ENCODE assay signal across 5 fruit fly cellular contexts in the genomic region with DNA sequence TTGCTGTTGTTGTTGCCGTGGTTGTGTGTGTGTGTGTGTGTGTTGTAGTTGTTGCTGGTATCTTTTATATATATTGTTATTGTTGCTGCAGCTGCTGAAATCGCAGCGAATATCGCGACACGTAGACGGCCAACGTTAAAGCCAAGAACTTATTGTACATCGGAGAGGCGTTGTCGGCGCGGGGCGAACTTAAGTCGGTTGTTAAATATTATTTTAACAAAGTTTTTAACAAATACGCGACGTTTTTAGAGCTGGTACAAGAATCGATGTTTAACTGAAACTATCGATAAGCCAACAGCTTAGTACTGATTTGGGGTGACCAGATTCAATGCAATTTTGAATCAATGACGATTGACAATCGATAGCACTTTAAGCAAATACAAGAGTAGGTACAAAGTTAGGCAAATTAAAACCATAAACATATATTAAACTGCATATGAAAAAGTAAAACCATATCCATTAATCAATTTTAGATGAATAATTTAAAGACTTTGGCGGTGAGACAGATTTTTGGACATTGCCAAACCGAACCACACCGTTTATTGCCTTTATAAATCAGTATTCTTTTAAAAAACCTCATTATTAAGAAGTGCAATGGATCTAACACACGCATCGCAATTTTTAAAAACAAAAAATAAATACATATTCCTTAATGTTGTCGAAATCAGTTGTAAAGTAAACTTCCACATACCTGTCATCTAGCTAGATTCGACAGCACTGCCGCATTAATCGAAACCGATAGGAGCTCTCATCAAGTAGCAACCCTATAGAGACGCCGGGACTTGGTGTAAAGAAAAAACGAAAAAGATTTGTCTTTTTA.
TF ChIP-seq lines count a peak whose summit lies in the region.

TSS of gene Mrtf (minus strand) at position 268 of the 820 bp plus-strand sequence.
TSS of gene Non2 (plus strand) at position 731 of the 820 bp plus-strand sequence.

TF ChIP-seq in whole organism, adult, 20 proteins besides CTCF, POLR2A, EP300 and RAD21 (continued from another document):
- TF ChIP-seq ovo (GFP tag; optimal IDR thresholded peaks at IDR 0.05; lab: Kevin White, UChicago) (peak; percentile 42), CG7045 (GFP tag; optimal IDR thresholded peaks at IDR 0.05; lab: Kevin White, UChicago) (peak; percentile 2), tj (GFP tag; optimal IDR thresholded peaks at IDR 0.05; lab: Kevin White, UChicago) (peak; percentile 4), CG14711 (tag; optimal IDR thresholded peaks at IDR 0.05; lab: Kevin White, UChicago) (peak; percentile 96)

TF ChIP-seq in whole organism, embryonic, 481 proteins besides CTCF, POLR2A, EP300 and RAD21 (continued from another document and continues in another):
- TF ChIP-seq hkb (optimal IDR thresholded peaks at IDR 0.05; lab: Kevin White, UChicago) (no peak), hkb (GFP tag; IDR thresholded peaks at IDR 0.05; lab: Robert Waterston, UW) (0 out of 2 replicates have a peak, but pooled peaks have one; percentile 34), Neu2 (GFP tag; optimal IDR thresholded peaks at IDR 0.05; lab: Kevin White, UChicago; ENCODE audit: borderline replicate concordance) (peak; percentile 68), da (GFP tag; optimal IDR thresholded peaks at IDR 0.05; lab: Kevin White, UChicago) (peak; percentile 32), Jarid2 (GFP tag; optimal IDR thresholded peaks at IDR 0.05; lab: Kevin White, UChicago) (no peak), vfl (GFP tag; optimal IDR thresholded peaks at IDR 0.05; lab: Kevin White, UChicago) (peak; percentile 63), CG12299 (tag; optimal IDR thresholded peaks at IDR 0.05; lab: Kevin White, UChicago) (no peak), NFAT (GFP tag; IDR thresholded peaks at IDR 0.05; lab: Robert Waterston, UW) (peak; percentile 63), al (GFP tag; IDR thresholded peaks at IDR 0.05; lab: Robert Waterston, UW) (no peak), CG3995 (GFP tag; optimal IDR thresholded peaks at IDR 0.05; lab: Kevin White, UChicago) (peak; percentile 4), CG6254 (GFP tag; optimal IDR thresholded peaks at IDR 0.05; lab: Kevin White, UChicago) (no peak), btn (GFP tag; optimal IDR thresholded peaks at IDR 0.05; lab: Kevin White, UChicago) (no peak), crp (GFP tag; optimal IDR thresholded peaks at IDR 0.05; lab: Kevin White, UChicago) (peak in 1 of 2 experiments; percentile 29), cg (GFP tag; optimal IDR thresholded peaks at IDR 0.05; lab: Kevin White, UChicago) (peak; percentile 91), CG2129 (GFP tag; IDR thresholded peaks at IDR 0.05; lab: Robert Waterston, UW; ENCODE audit: partially characterized antibody) (peak; percentile 36; the same call in 1 of the 2 replicates), wdn (GFP tag; IDR thresholded peaks at IDR 0.05; lab: Robert Waterston, UW) (peak; percentile 62; the same call in 1 of the 2 replicates), CG16813 (GFP tag; IDR thresholded peaks at IDR 0.05; lab: Robert Waterston, UW; ENCODE audit: partially characterized antibody) (peak; percentile 81), nerfin-2 (GFP tag; IDR thresholded peaks at IDR 0.05; lab: Robert Waterston, UW; ENCODE audit: partially characterized antibody) (peak; percentile 69), nau (GFP tag; optimal IDR thresholded peaks at IDR 0.05; lab: Kevin White, UChicago) (no peak), nom (GFP tag; optimal IDR thresholded peaks at IDR 0.05; lab: Kevin White, UChicago) (no peak), CG34376 (GFP tag; optimal IDR thresholded peaks at IDR 0.05; lab: Kevin White, UChicago) (peak; percentile 4), Hand (GFP tag; optimal IDR thresholded peaks at IDR 0.05; lab: Kevin White, UChicago) (no peak), D (optimal IDR thresholded peaks at IDR 0.05; lab: Kevin White, UChicago) (no peak), D (GFP tag; optimal IDR thresholded peaks at IDR 0.05; lab: Kevin White, UChicago) (peak; percentile 26), Xrp1 (GFP tag; IDR thresholded peaks at IDR 0.05; lab: Robert Waterston, UW) (peak; percentile 37; the same call in 1 of the 2 replicates), sisA (GFP tag; IDR thresholded peaks at IDR 0.05; lab: Robert Waterston, UW) (peak; percentile 57), en (GFP tag; optimal IDR thresholded peaks at IDR 0.05; lab: Kevin White, UChicago) (no peak), nerfin-1 (tag; optimal IDR thresholded peaks at IDR 0.05; lab: Kevin White, UChicago) (peak; percentile 32)

TF ChIP-seq in whole organism, prepupa, 60 proteins besides CTCF, POLR2A, EP300 and RAD21 (continued from another document and continues in another):
- TF ChIP-seq salr (GFP tag; optimal IDR thresholded peaks at IDR 0.05; lab: Kevin White, UChicago): peak in 1 of 2 experiments; percentile 57
- peak; percentile 65 for TF ChIP-seq Met (GFP tag; optimal IDR thresholded peaks at IDR 0.05; lab: Kevin White, UChicago)
- TF ChIP-seq dsx (GFP tag; optimal IDR thresholded peaks at IDR 0.05; lab: Kevin White, UChicago; ENCODE audit: poor library complexity, severe bottlenecking): no peak
- no peak for TF ChIP-seq fd85E (GFP tag; optimal IDR thresholded peaks at IDR 0.05; lab: Kevin White, UChicago)
- peak; percentile 20 for TF ChIP-seq CG4318 (GFP tag; optimal IDR thresholded peaks at IDR 0.05; lab: Kevin White, UChicago)
- TF ChIP-seq spab (GFP tag; optimal IDR thresholded peaks at IDR 0.05; lab: Kevin White, UChicago): no peak
- peak; percentile 19 for TF ChIP-seq fd59A (GFP tag; optimal IDR thresholded peaks at IDR 0.05; lab: Kevin White, UChicago)
- peak; percentile 56 for TF ChIP-seq eg (GFP tag; IDR thresholded peaks at IDR 0.05; lab: Robert Waterston, UW)
- TF ChIP-seq Smox (GFP tag; optimal IDR thresholded peaks at IDR 0.05; lab: Kevin White, UChicago): peak; percentile 67
- peak; percentile 66 for TF ChIP-seq acj6 (GFP tag; optimal IDR thresholded peaks at IDR 0.05; lab: Kevin White, UChicago)
- peak; percentile 48 for TF ChIP-seq achi (GFP tag; optimal IDR thresholded peaks at IDR 0.05; lab: Kevin White, UChicago)
- peak; percentile 66 for TF ChIP-seq CG3032 (tag; optimal IDR thresholded peaks at IDR 0.05; lab: Kevin White, UChicago)
- TF ChIP-seq CG8119 (GFP tag; IDR thresholded peaks at IDR 0.05; lab: Robert Waterston, UW): 0 out of 3 replicates have a peak, but pooled peaks have one; percentile 33
- no peak for TF ChIP-seq Lpt (GFP tag; optimal IDR thresholded peaks at IDR 0.05; lab: Kevin White, UChicago)
- peak; percentile 28 for TF ChIP-seq Ets96B (tag; optimal IDR thresholded peaks at IDR 0.05; lab: Kevin White, UChicago)
- TF ChIP-seq ss (GFP tag; optimal IDR thresholded peaks at IDR 0.05; lab: Kevin White, UChicago): peak in 1 of 2 experiments; percentile 34
- peak; percentile 57; the same call in 1 of the 3 replicates for TF ChIP-seq CG6163 (GFP tag; IDR thresholded peaks at IDR 0.05; lab: Robert Waterston, UW)
- TF ChIP-seq CG32006 (GFP tag; optimal IDR thresholded peaks at IDR 0.05; lab: Kevin White, UChicago): peak; percentile 63
- peak; percentile 71 for TF ChIP-seq CG31627 (GFP tag; optimal IDR thresholded peaks at IDR 0.05; lab: Kevin White, UChicago)
- peak; percentile 53 for TF ChIP-seq CG6792 (GFP tag; optimal IDR thresholded peaks at IDR 0.05; lab: Kevin White, UChicago)
- peak; percentile 36 for TF ChIP-seq Sox102F (GFP tag; optimal IDR thresholded peaks at IDR 0.05; lab: Kevin White, UChicago)
- TF ChIP-seq Eip78C (GFP tag; lab: Kevin White, UChicago): peak; percentile 66
- TF ChIP-seq Hr39 (GFP tag; optimal IDR thresholded peaks at IDR 0.05; lab: Kevin White, UChicago): peak; percentile 62
- peak; percentile 73 for TF ChIP-seq Hr4 (GFP tag; optimal IDR thresholded peaks at IDR 0.05; lab: Kevin White, UChicago)
- TF ChIP-seq esn (GFP tag; optimal IDR thresholded peaks at IDR 0.05; lab: Kevin White, UChicago): peak; percentile 75
- 0 out of 2 replicates have a peak, but pooled peaks have one; percentile 28 for TF ChIP-seq Gug (GFP tag; IDR thresholded peaks at IDR 0.05; lab: Robert Waterston, UW)
- TF ChIP-seq OdsH (GFP tag; optimal IDR thresholded peaks at IDR 0.05; lab: Kevin White, UChicago): peak; percentile 67
- TF ChIP-seq CG10669 (GFP tag; optimal IDR thresholded peaks at IDR 0.05; lab: Kevin White, UChicago): peak; percentile 20
- TF ChIP-seq CG8319 (GFP tag; optimal IDR thresholded peaks at IDR 0.05; lab: Kevin White, UChicago): peak; percentile 20

TF ChIP-seq in whole organism, pupa, 21 proteins besides CTCF, POLR2A, EP300 and RAD21 (continued from another document):
- peak; percentile 45 for TF ChIP-seq CG14655 (GFP tag; optimal IDR thresholded peaks at IDR 0.05; lab: Kevin White, UChicago)
- peak; percentile 44 for TF ChIP-seq Ets98B (GFP tag; IDR thresholded peaks at IDR 0.05; lab: Robert Waterston, UW)
- TF ChIP-seq CG12605 (GFP tag; IDR thresholded peaks at IDR 0.05; lab: Robert Waterston, UW): 0 out of 2 replicates have a peak, but pooled peaks have one; percentile 13

TF ChIP-seq in whole organism, wandering third instar larva, 38 proteins besides CTCF, POLR2A, EP300 and RAD21 (continued from another document):
- peak; percentile 79 for TF ChIP-seq woc (GFP tag; optimal IDR thresholded peaks at IDR 0.05; lab: Kevin White, UChicago)
- no peak for TF ChIP-seq Vsx2 (GFP tag; optimal IDR thresholded peaks at IDR 0.05; lab: Kevin White, UChicago; ENCODE audit: partially characterized antibody)
- TF ChIP-seq OdsH (GFP tag; optimal IDR thresholded peaks at IDR 0.05; lab: Kevin White, UChicago): peak; percentile 47
- no peak for TF ChIP-seq Dfd (GFP tag; optimal IDR thresholded peaks at IDR 0.05; lab: Kevin White, UChicago)
- peak; percentile 65 for TF ChIP-seq ey (GFP tag; optimal IDR thresholded peaks at IDR 0.05; lab: Kevin White, UChicago)
- TF ChIP-seq h (GFP tag; optimal IDR thresholded peaks at IDR 0.05; lab: Kevin White, UChicago): peak; percentile 53
- peak; percentile 12 for TF ChIP-seq Mio (GFP tag; optimal IDR thresholded peaks at IDR 0.05; lab: Kevin White, UChicago)
- TF ChIP-seq CG9705 (GFP tag; optimal IDR thresholded peaks at IDR 0.05; lab: Kevin White, UChicago): peak; percentile 58
- TF ChIP-seq tai (GFP tag; optimal IDR thresholded peaks at IDR 0.05; lab: Kevin White, UChicago): no peak
- TF ChIP-seq Rel (GFP tag; optimal IDR thresholded peaks at IDR 0.05; lab: Kevin White, UChicago): no peak
- TF ChIP-seq Rel (tag; optimal IDR thresholded peaks at IDR 0.05; lab: Kevin White, UChicago): peak; percentile 2
- TF ChIP-seq dsf (GFP tag; optimal IDR thresholded peaks at IDR 0.05; lab: Kevin White, UChicago; ENCODE audit: borderline replicate concordance): peak; percentile 36
- no peak for TF ChIP-seq CG32264 (GFP tag; optimal IDR thresholded peaks at IDR 0.05; lab: Kevin White, UChicago)
- no peak for TF ChIP-seq dl (GFP tag; optimal IDR thresholded peaks at IDR 0.05; lab: Kevin White, UChicago; ENCODE audit: insufficient read depth in 1 of 2, partially characterized antibody in 2 of 2)
- TF ChIP-seq Jra (GFP tag; optimal IDR thresholded peaks at IDR 0.05; lab: Kevin White, UChicago): peak; percentile 67
- peak; percentile 37 for TF ChIP-seq jim (GFP tag; optimal IDR thresholded peaks at IDR 0.05; lab: Kevin White, UChicago)
- peak; percentile 27 for TF ChIP-seq br (GFP tag; optimal IDR thresholded peaks at IDR 0.05; lab: Kevin White, UChicago)
- peak; percentile 93 for TF ChIP-seq Myc (optimal IDR thresholded peaks at IDR 0.05; lab: Kevin White, UChicago)
- no peak for TF ChIP-seq Dif (GFP tag; optimal IDR thresholded peaks at IDR 0.05; lab: Kevin White, UChicago; ENCODE audit: partially characterized antibody)
